Worm (Caenorhabditis elegans): ENCODE data around the gene emc-5.

Gene emc-5

ce11 chrII:11487999-11488398, 8.6 kb upstream of the emc-5 start, which contains the start of gene B0334.13:
Gene B0334.13 (plus strand): TSS chrII:11488299.
- no peak for TF ChIP-seq madf-2 (tag; optimal IDR thresholded peaks at IDR 0.05)
- no peak for TF ChIP-seq lim-6 (tag; optimal IDR thresholded peaks at IDR 0.05)
- TF ChIP-seq T23F11.4 (GFP tag; optimal IDR thresholded peaks at IDR 0.05), result no peak
- TF ChIP-seq K02D7.2 (tag; optimal IDR thresholded peaks at IDR 0.05), result no peak
- TF ChIP-seq ceh-19 (GFP tag; optimal IDR thresholded peaks at IDR 0.05), result no peak
- no peak for TF ChIP-seq unc-86 (tag; optimal IDR thresholded peaks at IDR 0.05)
- TF ChIP-seq npax-4 (tag; optimal IDR thresholded peaks at IDR 0.05), result no peak
- no peak for TF ChIP-seq elt-2 (tag; optimal IDR thresholded peaks at IDR 0.05)
- TF ChIP-seq unc-55 (GFP tag; optimal IDR thresholded peaks at IDR 0.05), result no peak
- no peak for TF ChIP-seq ama-1 (optimal IDR thresholded peaks at IDR 0.05)
- TF ChIP-seq nhr-11 (tag; optimal IDR thresholded peaks at IDR 0.05), result no peak
- no peak for TF ChIP-seq fkh-10 (GFP tag; optimal IDR thresholded peaks at IDR 0.05)

- TF ChIP-seq dve-1 (tag; optimal IDR thresholded peaks at IDR 0.05) (no peak), elt-2 (tag; optimal IDR thresholded peaks at IDR 0.05) (peak; percentile 27)
Measured at ce11 chrII:11492843-11493242, 3.7 kb upstream of the emc-5 start, which contains the start of gene hacl-1. Gene hacl-1 (minus strand): TSS chrII:11492963.

ce11 chrII:11495307-11495706, 1.3 kb upstream of the emc-5 start, which contains the start of the genes ooc-3 and B0334.4:
Gene ooc-3 (minus strand): TSS chrII:11495321.
Gene B0334.4 (plus strand): TSS chrII:11495692.
- TF ChIP-seq unc-42 (tag; optimal IDR thresholded peaks at IDR 0.05) (peak; percentile 70), mec-3 (tag; optimal IDR thresholded peaks at IDR 0.05; ENCODE audit: borderline replicate concordance) (no peak), syd-9 (tag; optimal IDR thresholded peaks at IDR 0.05) (no peak), madf-2 (tag; optimal IDR thresholded peaks at IDR 0.05) (no peak), C38D4.7 (GFP tag; optimal IDR thresholded peaks at IDR 0.05) (no peak), fkh-10 (GFP tag; optimal IDR thresholded peaks at IDR 0.05) (no peak)

- TF ChIP-seq ztf-16 (tag; optimal IDR thresholded peaks at IDR 0.05) (no peak), fax-1 (tag; optimal IDR thresholded peaks at IDR 0.05) (no peak), lim-6 (tag; optimal IDR thresholded peaks at IDR 0.05) (no peak), syd-9 (tag; optimal IDR thresholded peaks at IDR 0.05) (no peak), che-1 (tag; optimal IDR thresholded peaks at IDR 0.05) (no peak), fkh-10 (GFP tag; optimal IDR thresholded peaks at IDR 0.05) (no peak), nhr-232 (tag; optimal IDR thresholded peaks at IDR 0.05) (no peak)
Measured at ce11 chrII:11495806-11496205, 774 bp upstream of the emc-5 start.

- no peak for TF ChIP-seq hlh-8 (tag; optimal IDR thresholded peaks at IDR 0.05)
Measured at ce11 chrII:11497365-11497764, 785 bp downstream of the emc-5 start, which contains the start of gene B0334.5. Gene B0334.5 (plus strand): TSS chrII:11497665.

ce11 chrII:11500198-11500597, 3.6 kb downstream of the emc-5 start, which contains the start of gene B0334.20:
Gene B0334.20 (minus strand): TSS chrII:11500459.
- no peak for TF ChIP-seq K09A11.1 (tag; optimal IDR thresholded peaks at IDR 0.05; ENCODE audit: insufficient read depth)
- no peak for TF ChIP-seq ceh-19 (GFP tag; optimal IDR thresholded peaks at IDR 0.05)
- TF ChIP-seq dmd-4 (tag; optimal IDR thresholded peaks at IDR 0.05; ENCODE audit: borderline replicate concordance), result no peak
- no peak for TF ChIP-seq npax-4 (tag; optimal IDR thresholded peaks at IDR 0.05)
- TF ChIP-seq lim-6 (tag; optimal IDR thresholded peaks at IDR 0.05), result no peak
- TF ChIP-seq syd-9 (tag; optimal IDR thresholded peaks at IDR 0.05), result no peak
- TF ChIP-seq hlh-30 (tag; optimal IDR thresholded peaks at IDR 0.05; ENCODE audit: insufficient read depth), result no peak
- TF ChIP-seq sdc-2 (tag; optimal IDR thresholded peaks at IDR 0.05), result no peak
- no peak for TF ChIP-seq T23F11.4 (GFP tag; optimal IDR thresholded peaks at IDR 0.05)
- no peak for TF ChIP-seq pag-3 (tag; optimal IDR thresholded peaks at IDR 0.05; ENCODE audit: borderline replicate concordance)
- TF ChIP-seq ztf-16 (tag; optimal IDR thresholded peaks at IDR 0.05), result no peak
- no peak for TF ChIP-seq gmeb-2 (tag; optimal IDR thresholded peaks at IDR 0.05)
- no peak for TF ChIP-seq fax-1 (tag; optimal IDR thresholded peaks at IDR 0.05)
- no peak for TF ChIP-seq mec-3 (tag; optimal IDR thresholded peaks at IDR 0.05; ENCODE audit: borderline replicate concordance)
- TF ChIP-seq sox-4 (tag; optimal IDR thresholded peaks at IDR 0.05), result no peak
- TF ChIP-seq ceh-45 (GFP tag; IDR thresholded peaks at IDR 0.05), result no peak
- TF ChIP-seq hlh-15 (tag; optimal IDR thresholded peaks at IDR 0.05), result no peak
- TF ChIP-seq unc-3 (GFP tag; conservative IDR thresholded peaks at IDR 0.05), result no peak
- TF ChIP-seq unc-3 (tag; optimal IDR thresholded peaks at IDR 0.05), result no peak
- no peak for TF ChIP-seq F13H6.1 (tag; optimal IDR thresholded peaks at IDR 0.05)
- TF ChIP-seq zip-5 (tag; optimal IDR thresholded peaks at IDR 0.05), result no peak
